Worm (Caenorhabditis elegans) whole organism, L2 larva: ENCODE results near the gene smim-14.

Experiments
- C34F6.9 ChIP-seq: fragments of 150-350 bp; optimal IDR thresholded peaks from 2 replicates; lab custom pipeline; 2014; ENCODE audit warnings: missing biosample characterization, missing genetic modification characterization
- F13H6.1 ChIP-seq: sonication (generic microtip); optimal IDR thresholded peaks from 2 replicates; lab custom pipeline; 2016; ENCODE audit warnings: missing genetic modification characterization, missing compliant biosample characterization
- R02D3.7 ChIP-seq: fragments of 150-350 bp; optimal IDR thresholded peaks from 2 replicates; lab custom pipeline; 2014; ENCODE audit warnings: missing biosample characterization, missing genetic modification characterization
- Y55F3AM.14 ChIP-seq: fragments of 200-800 bp; sonication (Bioruptor generic); optimal IDR thresholded peaks from 2 replicates; lab custom pipeline; 2018; ENCODE audit warnings: mild to moderate bottlenecking, missing genetic modification characterization, missing compliant biosample characterization
- ZK546.5 ChIP-seq: sonication (generic microtip); optimal IDR thresholded peaks from 2 replicates; lab custom pipeline; 2017; ENCODE audit warnings: missing biosample characterization, missing genetic modification characterization
- alr-1 ChIP-seq: fragments of 150-350 bp; optimal IDR thresholded peaks from 2 replicates; lab custom pipeline; 2014; ENCODE audit warnings: missing biosample characterization, missing genetic modification characterization
- aly-2 ChIP-seq: fragments of 150-350 bp; optimal IDR thresholded peaks from 2 replicates; lab custom pipeline; 2014; ENCODE audit warnings: missing biosample characterization, missing genetic modification characterization
- ama-1 ChIP-seq: fragments of 150-350 bp; optimal IDR thresholded peaks from 2 replicates; lab custom pipeline; 2018; ENCODE audit warnings: inconsistent platforms
- blmp-1 ChIP-seq: sonication (generic microtip); optimal IDR thresholded peaks from 2 replicates; lab custom pipeline; 2017; ENCODE audit warnings: missing genetic modification characterization, mild to moderate bottlenecking, missing compliant biosample characterization, antibody characterized with exemption, moderate library complexity; ENCODE audit not compliant: insufficient read depth
- ceh-16 ChIP-seq: fragments of 150-350 bp; optimal IDR thresholded peaks from 2 replicates; lab custom pipeline; 2014; ENCODE audit warnings: missing biosample characterization, missing genetic modification characterization
- ceh-82 ChIP-seq: fragments of 150-350 bp; optimal IDR thresholded peaks from 2 replicates; lab custom pipeline; 2014; ENCODE audit warnings: missing biosample characterization, missing genetic modification characterization
- crh-2 ChIP-seq: sonication (generic microtip); optimal IDR thresholded peaks from 2 replicates; lab custom pipeline; 2017; ENCODE audit warnings: missing biosample characterization, missing genetic modification characterization
- dmd-4 ChIP-seq: sonication (generic microtip); optimal IDR thresholded peaks from 2 replicates; lab custom pipeline; 2017; ENCODE audit warnings: missing biosample characterization, missing genetic modification characterization
- egl-27 ChIP-seq: sonication (generic microtip); optimal IDR thresholded peaks from 3 replicates; lab custom pipeline; 2017; ENCODE audit warnings: missing biosample characterization, missing genetic modification reagents, missing genetic modification characterization
- elt-1 ChIP-seq: fragments of 150-350 bp; optimal IDR thresholded peaks from 2 replicates; lab custom pipeline; 2014; ENCODE audit warnings: missing biosample characterization, missing genetic modification characterization
- elt-3 ChIP-seq: sonication (generic microtip); optimal IDR thresholded peaks from 2 replicates; lab custom pipeline; 2017; ENCODE audit warnings: missing biosample characterization, missing genetic modification characterization
- fos-1 ChIP-seq: fragments of 150-350 bp; optimal IDR thresholded peaks from 2 replicates; lab custom pipeline; 2014; ENCODE audit warnings: missing biosample characterization, missing genetic modification characterization
- gmeb-1 ChIP-seq: fragments of 150-350 bp; optimal IDR thresholded peaks from 2 replicates; lab custom pipeline; 2014; ENCODE audit warnings: missing biosample characterization, missing genetic modification characterization
- lin-11 ChIP-seq: fragments of 150-350 bp; sonication (generic microtip); optimal IDR thresholded peaks from 2 replicates; lab custom pipeline; 2014; ENCODE audit warnings: missing biosample characterization, missing genetic modification characterization, inconsistent platforms, mixed read lengths
- lin-13 ChIP-seq: fragments of 150-350 bp; optimal IDR thresholded peaks from 2 replicates; lab custom pipeline; 2014; ENCODE audit warnings: missing biosample characterization, missing genetic modification reagents, missing genetic modification characterization
- lin-39 ChIP-seq: fragments of 150-350 bp; optimal IDR thresholded peaks from 2 replicates; lab custom pipeline; 2014; ENCODE audit warnings: missing biosample characterization, missing genetic modification reagents, missing genetic modification characterization
- lsy-2 ChIP-seq, 2 experiments: fragments of 150-350 bp in 1 of 2; sonication (generic microtip) in 1 of 2; optimal IDR thresholded peaks; 2 replicates each; lab custom pipeline; 2014 to 2017; ENCODE audit warnings: missing biosample characterization in 2 of 2, missing genetic modification characterization in 2 of 2
- mab-5 ChIP-seq: fragments of 150-350 bp; optimal IDR thresholded peaks from 2 replicates; lab custom pipeline; 2014; ENCODE audit warnings: missing biosample characterization, missing genetic modification characterization
- mbf-1 ChIP-seq: sonication (generic microtip); optimal IDR thresholded peaks from 2 replicates; lab custom pipeline; 2017; ENCODE audit warnings: missing biosample characterization, missing genetic modification characterization
- mdl-1 ChIP-seq, 2 experiments: fragments of 150-350 bp in 1 of 2; sonication (generic microtip) in 1 of 2; optimal IDR thresholded peaks; 2 replicates each; lab custom pipeline; 2017; ENCODE audit warnings: missing biosample characterization in 2 of 2, missing genetic modification characterization in 2 of 2
- nhr-10 ChIP-seq: sonication (generic microtip); optimal IDR thresholded peaks from 2 replicates; lab custom pipeline; 2017; ENCODE audit warnings: missing biosample characterization, missing genetic modification characterization
- nhr-11 ChIP-seq: fragments of 150-350 bp; optimal IDR thresholded peaks from 2 replicates; lab custom pipeline; 2014; ENCODE audit warnings: missing biosample characterization, missing genetic modification characterization
- nhr-12 ChIP-seq: fragments of 150-350 bp; optimal IDR thresholded peaks from 2 replicates; lab custom pipeline; 2014; ENCODE audit warnings: missing biosample characterization, missing genetic modification characterization
- nhr-129 ChIP-seq: fragments of 150-350 bp; optimal IDR thresholded peaks from 2 replicates; lab custom pipeline; 2014; ENCODE audit warnings: missing biosample characterization, missing genetic modification characterization
- nhr-21 ChIP-seq: fragments of 150-350 bp; optimal IDR thresholded peaks from 2 replicates; lab custom pipeline; 2014; ENCODE audit warnings: missing biosample characterization, missing genetic modification characterization
- nhr-23 ChIP-seq: fragments of 150-350 bp; optimal IDR thresholded peaks from 2 replicates; lab custom pipeline; 2014; ENCODE audit warnings: missing biosample characterization, missing genetic modification reagents, missing genetic modification characterization
- nhr-237 ChIP-seq: fragments of 150-350 bp; optimal IDR thresholded peaks from 2 replicates; lab custom pipeline; 2014; ENCODE audit warnings: missing biosample characterization, missing genetic modification characterization
- nhr-25 ChIP-seq: fragments of 150-350 bp; sonication (generic microtip); optimal IDR thresholded peaks from 3 replicates; lab custom pipeline; 2014; ENCODE audit warnings: missing biosample characterization, missing genetic modification characterization
- nhr-6 ChIP-seq: fragments of 150-350 bp; optimal IDR thresholded peaks from 2 replicates; lab custom pipeline; 2014; ENCODE audit warnings: missing biosample characterization, missing genetic modification characterization
- nhr-77 ChIP-seq: fragments of 150-350 bp; optimal IDR thresholded peaks from 2 replicates; lab custom pipeline; 2014; ENCODE audit warnings: missing biosample characterization, missing genetic modification characterization
- peb-1 ChIP-seq: fragments of 150-350 bp; optimal IDR thresholded peaks from 2 replicates; lab custom pipeline; 2014; ENCODE audit warnings: missing biosample characterization, missing genetic modification characterization
- sem-4 ChIP-seq: fragments of 150-350 bp; optimal IDR thresholded peaks from 2 replicates; lab custom pipeline; 2014; ENCODE audit warnings: missing biosample characterization, missing genetic modification reagents, missing genetic modification characterization
- skn-1 ChIP-seq: sonication (generic microtip); optimal IDR thresholded peaks from 2 replicates; lab custom pipeline; 2017; ENCODE audit warnings: missing biosample characterization, missing genetic modification characterization
- sma-3 ChIP-seq: sonication (generic microtip); optimal IDR thresholded peaks from 2 replicates; lab custom pipeline; 2016; ENCODE audit warnings: missing genetic modification reagents, missing genetic modification characterization, missing compliant biosample characterization
- sma-9 ChIP-seq, 2 experiments: fragments of 150-350 bp in 1 of 2; sonication (generic microtip) in 1 of 2; optimal IDR thresholded peaks; 2 replicates each; lab custom pipeline; 2014 to 2016; ENCODE audit warnings: missing genetic modification characterization in 2 of 2, mild to moderate bottlenecking in 1 of 2, missing biosample characterization in 1 of 2, missing compliant biosample characterization in 1 of 2, missing genetic modification reagents in 1 of 2, moderate library complexity in 1 of 2
- snpc-4 ChIP-seq: fragments of 150-350 bp; optimal IDR thresholded peaks from 2 replicates; lab custom pipeline; 2014; ENCODE audit warnings: missing biosample characterization, missing genetic modification characterization
- unc-39 ChIP-seq: fragments of 150-350 bp; optimal IDR thresholded peaks from 2 replicates; lab custom pipeline; 2014; ENCODE audit warnings: missing biosample characterization, missing genetic modification characterization
- unc-55 ChIP-seq: fragments of 150-350 bp; sonication (generic microtip); optimal IDR thresholded peaks from 3 replicates; lab custom pipeline; 2014; ENCODE audit warnings: missing biosample characterization, missing genetic modification reagents, missing genetic modification characterization
- unc-62 ChIP-seq: fragments of 150-350 bp; optimal IDR thresholded peaks from 2 replicates; lab custom pipeline; 2014; ENCODE audit warnings: missing biosample characterization, missing genetic modification reagents, missing genetic modification characterization
- zag-1 ChIP-seq: fragments of 150-350 bp; optimal IDR thresholded peaks from 2 replicates; lab custom pipeline; 2014; ENCODE audit warnings: missing biosample characterization, missing genetic modification characterization
- ztf-1 ChIP-seq: fragments of 200-800 bp; sonication (Bioruptor generic); conservative IDR thresholded peaks from 2 replicates; pipeline ENCODE4 v1.3.6; 2022; ENCODE audit warnings: missing genetic modification characterization, missing compliant biosample characterization
- ztf-11 ChIP-seq: sonication (generic microtip); optimal IDR thresholded peaks from 2 replicates; lab custom pipeline; 2017; ENCODE audit warnings: missing biosample characterization, missing genetic modification characterization
- ztf-4 ChIP-seq: fragments of 150-350 bp; optimal IDR thresholded peaks from 2 replicates; lab custom pipeline; 2014; ENCODE audit warnings: missing biosample characterization, missing genetic modification characterization

Gene smim-14

DNA sequence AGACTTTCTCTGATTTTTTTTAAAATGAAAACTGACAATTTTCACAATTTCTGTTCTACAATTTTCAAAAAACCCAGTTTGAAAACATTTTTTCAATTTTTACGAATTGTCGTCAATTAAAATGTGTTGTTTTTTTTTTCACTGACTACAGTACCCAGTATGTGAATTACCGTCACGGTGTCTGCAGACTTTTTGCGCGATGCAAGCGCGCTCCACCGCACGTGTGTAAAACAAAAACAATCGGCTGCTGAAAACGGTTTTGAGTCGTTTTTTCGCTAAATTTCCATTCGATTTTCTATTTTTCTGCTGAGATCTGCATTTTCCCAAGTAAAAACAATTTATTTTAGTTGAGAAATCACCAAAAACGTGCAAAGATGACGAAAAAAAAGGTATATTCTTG is 13.3 kb downstream of the smim-14 start:
- TF ChIP-seq nhr-11 (tag; lab: Kevin White, UChicago) = no peak
- peak; percentile 100 for TF ChIP-seq sma-3
- peak; percentile 86 for TF ChIP-seq nhr-237 (tag; lab: Kevin White, UChicago)
- peak; percentile 53 for TF ChIP-seq dmd-4 (tag; lab: Kevin White, UChicago)
- peak; percentile 89 for TF ChIP-seq blmp-1 (tag; lab: Kevin White, UChicago)
- TF ChIP-seq sem-4 (tag; lab: Kevin White, UChicago) = peak; percentile 98
- TF ChIP-seq elt-1 (tag; lab: Kevin White, UChicago) = no peak
- TF ChIP-seq R02D3.7 (tag; lab: Kevin White, UChicago) = peak; percentile 84
- TF ChIP-seq nhr-12 (tag; lab: Kevin White, UChicago) = peak; percentile 59
- TF ChIP-seq snpc-4 (tag; lab: Kevin White, UChicago) = peak; percentile 90
- TF ChIP-seq fos-1 = peak; percentile 96
- TF ChIP-seq nhr-77 (tag; lab: Kevin White, UChicago) = peak; percentile 91
- peak; percentile 93 for TF ChIP-seq zag-1 (tag; lab: Kevin White, UChicago)
- TF ChIP-seq Y55F3AM.14 (GFP tag; lab: Kevin White, UChicago) = peak; percentile 96
- TF ChIP-seq gmeb-1 = peak; percentile 97
- peak; percentile 97 for TF ChIP-seq sma-9 (GFP tag; optimal IDR thresholded peaks at IDR 0.05; lab: Kevin White, UChicago)
- no peak for TF ChIP-seq sma-9 (tag; optimal IDR thresholded peaks at IDR 0.05; lab: Kevin White, UChicago)
- no peak for TF ChIP-seq nhr-23 (tag; lab: Kevin White, UChicago)
- TF ChIP-seq lin-13 (GFP tag; lab: Kevin White, UChicago) = peak; percentile 99
- TF ChIP-seq lin-11 (tag; lab: Kevin White, UChicago) = peak; percentile 93
- TF ChIP-seq nhr-10 = peak; percentile 82
- TF ChIP-seq crh-2 = peak; percentile 99
- TF ChIP-seq nhr-129 (tag; lab: Kevin White, UChicago) = peak; percentile 94
- TF ChIP-seq C34F6.9 = peak; percentile 98
- TF ChIP-seq ztf-4 = peak; percentile 96
- TF ChIP-seq skn-1 (tag; lab: Kevin White, UChicago) = peak; percentile 71
- no peak for TF ChIP-seq elt-3 (tag; lab: Kevin White, UChicago)
- TF ChIP-seq ceh-82 = peak; percentile 91
- peak; percentile 96 for TF ChIP-seq egl-27 (tag; lab: Kevin White, UChicago)
- TF ChIP-seq ama-1 (lab: Kevin White, UChicago) = no peak
- peak; percentile 88 for TF ChIP-seq ceh-16 (tag; lab: Kevin White, UChicago)
- peak; percentile 99 for TF ChIP-seq nhr-21 (tag; lab: Kevin White, UChicago)
- TF ChIP-seq unc-39 (tag; lab: Kevin White, UChicago) = no peak
- TF ChIP-seq alr-1 (tag; lab: Kevin White, UChicago) = no peak
- TF ChIP-seq mab-5 (tag; lab: Kevin White, UChicago) = peak; percentile 93
- peak; percentile 99 to 100 for TF ChIP-seq lsy-2 (tag; optimal IDR thresholded peaks at IDR 0.05; lab: Kevin White, UChicago)
- TF ChIP-seq peb-1 (tag; lab: Kevin White, UChicago) = no peak
- peak; percentile 99 for TF ChIP-seq nhr-25
- peak; percentile 96 for TF ChIP-seq nhr-6 (tag; lab: Kevin White, UChicago)
- peak; percentile 94 for TF ChIP-seq F13H6.1 (tag; lab: Kevin White, UChicago)
- no peak for TF ChIP-seq aly-2
- TF ChIP-seq ztf-1 (GFP tag; lab: Robert Waterston, UW) = no peak
- TF ChIP-seq ztf-11 (tag; lab: Kevin White, UChicago) = no peak
- TF ChIP-seq lin-39 (tag; lab: Kevin White, UChicago) = no peak
- peak; percentile 41 to 88 for TF ChIP-seq mdl-1 (tag; optimal IDR thresholded peaks at IDR 0.05; lab: Kevin White, UChicago)
- peak; percentile 56 for TF ChIP-seq mbf-1 (tag; lab: Kevin White, UChicago)
- no peak for TF ChIP-seq unc-62
- peak; percentile 83 for TF ChIP-seq ZK546.5 (tag; lab: Kevin White, UChicago)
- peak; percentile 99 for TF ChIP-seq unc-55 (GFP tag; lab: Kevin White, UChicago)
